Fruit fly (Drosophila melanogaster) whole organism, prepupa: ENCODE results near the gene plum.

Source experiments
- CG4318 ChIP-seq: fragments of 200-800 bp; sonication (Bioruptor generic); optimal IDR thresholded peaks from 3 replicates; lab custom pipeline; 2017; ENCODE audit warnings: missing biosample characterization, mild to moderate bottlenecking, missing genetic modification characterization
- CG6276 ChIP-seq: fragments of 200-800 bp; sonication (Bioruptor generic); optimal IDR thresholded peaks from 2 replicates; lab custom pipeline; 2017; ENCODE audit warnings: missing biosample characterization, mild to moderate bottlenecking, missing genetic modification characterization
- Lpt ChIP-seq: fragments of 200-800 bp; sonication (Bioruptor generic); optimal IDR thresholded peaks from 3 replicates; lab custom pipeline; 2016; ENCODE audit warnings: missing biosample characterization, missing genetic modification characterization
- spab ChIP-seq: fragments of 200-800 bp; sonication (Bioruptor generic); optimal IDR thresholded peaks from 2 replicates; lab custom pipeline; 2017; ENCODE audit warnings: missing biosample characterization, mild to moderate bottlenecking, missing genetic modification characterization, missing genetic modification reagents

DNA sequence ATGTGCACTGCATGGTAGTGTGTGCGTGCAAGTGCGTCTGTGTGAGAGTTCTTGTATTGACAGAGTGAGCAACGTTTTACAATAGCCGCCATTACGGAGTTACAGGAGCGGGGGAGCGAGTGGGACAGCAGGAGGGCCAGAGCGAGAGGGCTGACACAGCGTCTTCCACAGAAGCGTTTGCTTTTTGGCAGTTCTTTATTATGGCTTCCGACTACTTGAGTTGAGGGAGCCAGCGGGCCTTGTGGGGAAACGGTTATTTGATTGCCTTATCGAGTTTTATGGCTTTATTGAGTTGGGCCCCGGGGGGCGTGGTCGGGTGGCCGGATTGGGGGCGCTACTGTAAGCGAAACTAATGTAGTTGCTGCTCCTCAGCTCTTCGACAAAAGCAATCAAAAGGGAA is 31.7 kb downstream of the plum start:
- TF ChIP-seq spab (GFP tag; lab: Kevin White, UChicago): no peak
- no peak for TF ChIP-seq Lpt (GFP tag; lab: Kevin White, UChicago)
- no peak for TF ChIP-seq CG6276 (GFP tag; lab: Kevin White, UChicago)
- TF ChIP-seq CG4318 (GFP tag; lab: Kevin White, UChicago): no peak
